Worm (Caenorhabditis elegans) whole organism, mixed stage, embryonic: ENCODE results near the gene gas-1.

Source experiments
- elt-3 ChIP-seq: fragments of 150-350 bp; optimal IDR thresholded peaks from 2 replicates; lab custom pipeline; 2014; ENCODE audit warnings: missing biosample characterization, missing genetic modification characterization
- ham-2 ChIP-seq: fragments of 200-800 bp; sonication (Bioruptor generic); optimal IDR thresholded peaks from 2 replicates; lab custom pipeline; 2018; ENCODE audit warnings: mild to moderate bottlenecking, missing genetic modification characterization, missing compliant biosample characterization
- mep-1 ChIP-seq: fragments of 150-350 bp; optimal IDR thresholded peaks from 2 replicates; lab custom pipeline; 2017; ENCODE audit warnings: missing biosample characterization, missing genetic modification reagents, missing genetic modification characterization, inconsistent platforms
- nhr-12 ChIP-seq: fragments of 150-350 bp; optimal IDR thresholded peaks from 2 replicates; lab custom pipeline; 2014; ENCODE audit warnings: missing biosample characterization, missing genetic modification characterization
- nhr-76 ChIP-seq: sonication (generic microtip); optimal IDR thresholded peaks from 2 replicates; lab custom pipeline; 2017; ENCODE audit warnings: missing biosample characterization, missing genetic modification characterization
- pha-4 ChIP-seq: fragments of 150-350 bp; optimal IDR thresholded peaks from 2 replicates; lab custom pipeline; 2018; ENCODE audit warnings: missing biosample characterization, missing genetic modification reagents, missing genetic modification characterization
- snpc-4 ChIP-seq: fragments of 150-350 bp; optimal IDR thresholded peaks from 2 replicates; lab custom pipeline; 2014; ENCODE audit warnings: missing biosample characterization, missing genetic modification characterization
- sptf-1 ChIP-seq: sonication (generic microtip); optimal IDR thresholded peaks from 2 replicates; lab custom pipeline; 2017; ENCODE audit warnings: mild to moderate bottlenecking, missing genetic modification characterization, moderate library complexity, missing compliant biosample characterization
- unc-62 ChIP-seq: fragments of 150-350 bp; optimal IDR thresholded peaks from 2 replicates; lab custom pipeline; 2014; ENCODE audit warnings: missing biosample characterization, missing genetic modification reagents, missing genetic modification characterization

DNA sequence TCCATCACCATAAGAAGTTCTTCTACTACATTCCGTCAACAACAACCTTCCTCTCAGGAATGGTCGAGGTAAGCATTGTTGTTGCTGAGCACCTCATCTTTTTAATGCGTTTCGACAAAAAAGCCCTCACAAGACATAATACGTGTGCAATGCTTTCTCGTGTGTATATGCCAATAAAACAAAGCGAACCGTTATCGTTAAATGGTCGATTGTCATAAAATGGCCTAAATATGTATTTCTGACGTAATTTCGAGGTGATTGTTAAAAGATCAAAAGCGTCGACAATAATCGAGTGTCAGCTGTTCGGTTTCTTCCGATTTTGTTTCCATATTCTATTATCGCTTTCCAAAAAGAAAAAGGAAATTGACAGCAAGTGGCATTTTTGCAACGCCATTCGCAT is 45.5 kb downstream of the gas-1 start:
- TF ChIP-seq mep-1 (tag; lab: Kevin White, UChicago) (no peak), elt-3 (no peak), unc-62 (GFP tag; lab: Kevin White, UChicago) (no peak), nhr-76 (tag; lab: Kevin White, UChicago) (no peak), nhr-12 (no peak), pha-4 (tag; lab: Kevin White, UChicago) (no peak), ham-2 (GFP tag; lab: Kevin White, UChicago) (no peak), snpc-4 (tag; lab: Kevin White, UChicago) (no peak), sptf-1 (no peak)
